Worm (Caenorhabditis elegans) whole organism, late embryonic: ENCODE data around the gene dach-1.

ENCODE experiments used
- ahr-1 ChIP-seq: sonication (generic microtip); optimal IDR thresholded peaks from 2 replicates; lab custom pipeline; 2016; ENCODE audit warnings: missing genetic modification characterization, missing compliant biosample characterization
- odd-2 ChIP-seq: sonication (generic microtip); optimal IDR thresholded peaks from 2 replicates; lab custom pipeline; 2017; ENCODE audit warnings: antibody characterized with exemption, mild to moderate bottlenecking, missing genetic modification characterization, missing compliant biosample characterization
- pax-1 ChIP-seq: fragments of 150-350 bp; optimal IDR thresholded peaks from 2 replicates; lab custom pipeline; 2014; ENCODE audit warnings: missing biosample characterization, missing genetic modification characterization

Gene dach-1

ce11 chrV:3995838-3996237 is 46.0 kb downstream of the dach-1 start, which contains the start of gene srx-62:
Gene srx-62 (minus strand): TSS chrV:3995938.
- TF ChIP-seq ahr-1 (tag; lab: Kevin White, UChicago) (no peak), pax-1 (no peak), odd-2 (tag; lab: Kevin White, UChicago) (no peak)
